Worm (Caenorhabditis elegans) whole organism, midembryonic: ENCODE data around the gene srg-44.

ENCODE experiments used
- T22C8.4 ChIP-seq: fragments of 200-800 bp; sonication (Bioruptor generic); IDR thresholded peaks from 2 replicates; pipeline ENCODE4 v1.3.6; 2022; ENCODE audit warnings: missing genetic modification characterization, missing compliant biosample characterization
- cog-1 ChIP-seq: sonication (generic microtip); optimal IDR thresholded peaks from 2 replicates; lab custom pipeline; 2016; ENCODE audit warnings: missing genetic modification characterization, missing compliant biosample characterization
- flt-1 ChIP-seq: fragments of 200-800 bp; sonication (Bioruptor generic); IDR thresholded peaks from 2 replicates; pipeline ENCODE4 v1.3.6; 2022; ENCODE audit warnings: missing genetic modification characterization, missing compliant biosample characterization
- klf-2 ChIP-seq: fragments of 200-800 bp; sonication (Bioruptor generic); conservative IDR thresholded peaks from 2 replicates; pipeline ENCODE4 v1.3.6; 2022; ENCODE audit warnings: missing genetic modification reagents, missing genetic modification characterization, missing compliant biosample characterization
- med-1 ChIP-seq: sonication (generic microtip); optimal IDR thresholded peaks from 2 replicates; lab custom pipeline; 2017; ENCODE audit warnings: missing genetic modification characterization, mild to moderate bottlenecking, missing compliant biosample characterization, antibody characterized with exemption, missing genetic modification reagents; ENCODE audit not compliant: insufficient read depth
- ref-1 ChIP-seq: fragments of 200-800 bp; sonication (Bioruptor generic); conservative IDR thresholded peaks from 2 replicates; pipeline ENCODE4 v1.3.6; 2022; ENCODE audit warnings: missing genetic modification reagents, missing genetic modification characterization, missing compliant biosample characterization
- tab-1 ChIP-seq: fragments of 200-800 bp; sonication (Bioruptor generic); IDR thresholded peaks from 2 replicates; pipeline ENCODE4 v1.3.6; 2022; ENCODE audit warnings: missing genetic modification characterization, missing compliant biosample characterization
- ztf-23 ChIP-seq: fragments of 200-800 bp; sonication (Bioruptor generic); IDR thresholded peaks from 2 replicates; pipeline ENCODE4 v1.3.6; 2022; ENCODE audit warnings: missing genetic modification reagents, missing genetic modification characterization, missing compliant biosample characterization
- ztf-29 ChIP-seq: fragments of 200-800 bp; sonication (Bioruptor generic); IDR thresholded peaks from 2 replicates; pipeline ENCODE4 v1.3.6; 2022; ENCODE audit warnings: missing genetic modification reagents, missing genetic modification characterization, missing compliant biosample characterization

srg-44 gene

ce11 chrV:17328497-17328896, at the start of gene srg-44:
TSS of gene srg-44 (plus strand) at chrV:17328797.
- TF ChIP-seq ref-1 (GFP tag; lab: Robert Waterston, UW) (no peak), T22C8.4 (GFP tag; lab: Robert Waterston, UW) (no peak), med-1 (GFP tag; lab: Kevin White, UChicago) (no peak), tab-1 (no peak), ztf-29 (GFP tag; lab: Robert Waterston, UW) (no peak), klf-2 (GFP tag; lab: Robert Waterston, UW) (no peak), flt-1 (GFP tag; lab: Robert Waterston, UW) (no peak)

- TF ChIP-seq flt-1 (GFP tag; lab: Robert Waterston, UW) (no peak), ztf-29 (GFP tag; lab: Robert Waterston, UW) (no peak), ztf-23 (GFP tag; lab: Robert Waterston, UW) (no peak), tab-1 (no peak)
These were observed 44.4 kb upstream of the srg-44 start for ce11 chrV:17284159-17284558.

ce11 chrV:17292740-17293139, 35.9 kb upstream of the srg-44 start:
- TF ChIP-seq med-1 (GFP tag; lab: Kevin White, UChicago): no peak
- TF ChIP-seq ref-1 (GFP tag; lab: Robert Waterston, UW): no peak
- TF ChIP-seq klf-2 (GFP tag; lab: Robert Waterston, UW): no peak
- TF ChIP-seq tab-1: no peak
- no peak for TF ChIP-seq flt-1 (GFP tag; lab: Robert Waterston, UW)

- TF ChIP-seq cog-1 (tag; lab: Kevin White, UChicago): no peak
- no peak for TF ChIP-seq T22C8.4 (GFP tag; lab: Robert Waterston, UW)
- TF ChIP-seq klf-2 (GFP tag; lab: Robert Waterston, UW): no peak
- no peak for TF ChIP-seq ref-1 (GFP tag; lab: Robert Waterston, UW)
- TF ChIP-seq tab-1: no peak
- TF ChIP-seq ztf-23 (GFP tag; lab: Robert Waterston, UW): no peak
These were observed 32.2 kb upstream of the srg-44 start for ce11 chrV:17296443-17296842.

- no peak for TF ChIP-seq ztf-23 (GFP tag; lab: Robert Waterston, UW)
- no peak for TF ChIP-seq T22C8.4 (GFP tag; lab: Robert Waterston, UW)
- TF ChIP-seq tab-1: no peak
- TF ChIP-seq med-1 (GFP tag; lab: Kevin White, UChicago): no peak
- no peak for TF ChIP-seq ztf-29 (GFP tag; lab: Robert Waterston, UW)
- no peak for TF ChIP-seq cog-1 (tag; lab: Kevin White, UChicago)
These were observed 29.9 kb upstream of the srg-44 start for ce11 chrV:17298657-17299056.

ce11 chrV:17301375-17301774, 27.2 kb upstream of the srg-44 start, which contains the start of gene K10G4.5:
TSS of gene K10G4.5 (minus strand) at chrV:17301475.
- TF ChIP-seq ztf-29 (GFP tag; lab: Robert Waterston, UW) (no peak), med-1 (GFP tag; lab: Kevin White, UChicago) (no peak), T22C8.4 (GFP tag; lab: Robert Waterston, UW) (no peak), flt-1 (GFP tag; lab: Robert Waterston, UW) (no peak), cog-1 (tag; lab: Kevin White, UChicago) (no peak), ztf-23 (GFP tag; lab: Robert Waterston, UW) (no peak)

- TF ChIP-seq klf-2 (GFP tag; lab: Robert Waterston, UW) (no peak), tab-1 (no peak)
These were observed 25.8 kb upstream of the srg-44 start, which contains the start of gene sri-70 for ce11 chrV:17302754-17303153. TSS of gene sri-70 (plus strand) at chrV:17303054.

ce11 chrV:17303392-17303791, 25.2 kb upstream of the srg-44 start:
- TF ChIP-seq klf-2 (GFP tag; lab: Robert Waterston, UW) (no peak), flt-1 (GFP tag; lab: Robert Waterston, UW) (no peak), tab-1 (no peak), ztf-29 (GFP tag; lab: Robert Waterston, UW) (no peak), ref-1 (GFP tag; lab: Robert Waterston, UW) (no peak), cog-1 (tag; lab: Kevin White, UChicago) (no peak), ztf-23 (GFP tag; lab: Robert Waterston, UW) (no peak), med-1 (GFP tag; lab: Kevin White, UChicago) (no peak)

ce11 chrV:17307926-17308325, 20.7 kb upstream of the srg-44 start:
- no peak for TF ChIP-seq flt-1 (GFP tag; lab: Robert Waterston, UW)
- no peak for TF ChIP-seq klf-2 (GFP tag; lab: Robert Waterston, UW)
- TF ChIP-seq T22C8.4 (GFP tag; lab: Robert Waterston, UW): no peak
- no peak for TF ChIP-seq ztf-29 (GFP tag; lab: Robert Waterston, UW)
- TF ChIP-seq cog-1 (tag; lab: Kevin White, UChicago): no peak
- no peak for TF ChIP-seq ref-1 (GFP tag; lab: Robert Waterston, UW)
- TF ChIP-seq med-1 (GFP tag; lab: Kevin White, UChicago): no peak
- no peak for TF ChIP-seq ztf-23 (GFP tag; lab: Robert Waterston, UW)
- TF ChIP-seq tab-1: no peak

ce11 chrV:17312386-17312785, 16.2 kb upstream of the srg-44 start, which contains the start of gene Y61B8B.3:
TSS of gene Y61B8B.3 (minus strand) at chrV:17312486.
- TF ChIP-seq klf-2 (GFP tag; lab: Robert Waterston, UW) (no peak), flt-1 (GFP tag; lab: Robert Waterston, UW) (no peak), med-1 (GFP tag; lab: Kevin White, UChicago) (no peak), ref-1 (GFP tag; lab: Robert Waterston, UW) (no peak), ztf-29 (GFP tag; lab: Robert Waterston, UW) (no peak), ztf-23 (GFP tag; lab: Robert Waterston, UW) (no peak), tab-1 (no peak), T22C8.4 (GFP tag; lab: Robert Waterston, UW) (no peak), cog-1 (tag; lab: Kevin White, UChicago) (no peak)
